Worm (Caenorhabditis elegans): Measurements from ENCODE around the gene lin-39.
A peak's percentile ranks its signal among the peaks of the same experiment; 100 is the strongest.

The lin-39 gene

DNA sequence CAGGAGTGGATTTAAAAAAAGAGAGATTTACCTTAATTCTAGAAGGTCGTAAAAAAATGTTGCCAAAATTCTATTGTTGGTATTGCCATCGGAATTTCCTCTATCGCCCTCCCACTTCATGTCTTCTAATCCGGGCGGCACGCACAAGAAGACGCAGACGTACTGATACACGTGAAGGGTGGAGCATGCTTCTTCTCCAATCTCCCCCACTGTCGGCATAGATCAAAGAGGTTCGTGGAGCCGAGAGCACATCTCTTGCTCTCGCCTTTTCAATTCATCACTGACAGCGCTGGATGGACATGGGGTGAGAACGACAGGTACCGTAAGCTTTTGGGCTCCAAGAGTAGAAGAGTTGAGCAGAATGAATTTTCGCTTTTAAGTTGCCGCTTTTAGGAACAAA, at the start of gene lin-39:
lin-39 (minus strand) TSS at position 74 of the 400 bp plus-strand sequence.
- TF ChIP-seq F13C5.2 (tag; optimal IDR thresholded peaks at IDR 0.05) (no peak), ceh-36 (tag; optimal IDR thresholded peaks at IDR 0.05) (no peak), tra-4 (tag; optimal IDR thresholded peaks at IDR 0.05) (no peak), ets-7 (tag; optimal IDR thresholded peaks at IDR 0.05) (no peak)

DNA sequence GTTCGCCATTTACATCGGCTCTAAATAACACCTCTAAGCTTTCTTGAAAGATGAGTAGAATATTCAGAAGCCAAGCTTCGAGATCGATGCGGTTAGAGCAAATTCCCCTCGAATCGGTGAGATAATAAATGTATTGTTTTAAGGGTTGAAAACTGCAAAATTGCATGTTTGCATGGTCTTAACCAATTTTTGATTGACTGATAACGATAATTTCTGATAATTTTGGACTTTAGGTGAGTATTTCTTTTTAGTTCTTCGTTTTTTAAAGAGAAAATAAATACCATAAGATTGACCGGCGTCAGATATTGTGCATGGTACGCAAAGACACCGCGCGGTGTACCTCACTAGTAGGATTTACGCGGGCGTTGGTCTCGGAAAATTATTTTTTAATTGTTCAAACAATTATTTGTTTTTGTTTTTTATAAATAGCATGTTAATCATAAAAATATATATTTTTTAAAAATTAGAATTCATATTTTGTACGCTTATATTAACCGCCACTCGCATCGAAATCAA, 47.8 kb upstream of the lin-39 start, which contains the start of gene cup-5:
cup-5 (plus strand) TSS at position 51 of the 516 bp plus-strand sequence.
- TF ChIP-seq hmbx-1 (tag; optimal IDR thresholded peaks at IDR 0.05): no peak
- TF ChIP-seq aly-1 (tag; optimal IDR thresholded peaks at IDR 0.05): no peak
- TF ChIP-seq flt-1 (GFP tag; IDR thresholded peaks at IDR 0.05): no peak
- no peak for TF ChIP-seq tbx-11 (GFP tag; IDR thresholded peaks at IDR 0.05)
- no peak for TF ChIP-seq ets-7 (tag; optimal IDR thresholded peaks at IDR 0.05)
- no peak for TF ChIP-seq ama-1 (optimal IDR thresholded peaks at IDR 0.05)
- no peak for TF ChIP-seq ceh-36 (tag; optimal IDR thresholded peaks at IDR 0.05)
- no peak for TF ChIP-seq sea-1 (GFP tag; conservative IDR thresholded peaks at IDR 0.05)

DNA sequence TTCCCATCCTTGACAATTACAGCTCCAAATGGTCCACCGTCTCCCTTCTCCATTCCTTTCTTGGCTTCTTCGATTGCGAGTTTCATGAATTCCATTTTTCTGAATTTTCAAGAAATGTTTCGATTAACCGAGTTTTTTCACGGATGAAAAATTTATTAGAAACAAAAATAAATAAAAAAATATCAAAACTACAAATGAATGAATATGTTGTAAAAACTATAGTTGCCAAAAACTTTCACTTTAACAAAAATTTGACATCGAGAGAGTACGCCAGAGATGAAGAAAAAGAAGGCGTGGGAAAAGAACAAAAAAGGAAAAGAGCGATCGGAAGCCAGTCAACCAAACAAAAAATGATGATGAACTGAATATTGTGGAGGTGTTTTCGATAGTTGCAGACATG, 46.5 kb upstream of the lin-39 start, which contains the start of gene R13A5.10:
R13A5.10 (minus strand) TSS at position 101 of the 400 bp plus-strand sequence.
- TF ChIP-seq F13C5.2 (tag; optimal IDR thresholded peaks at IDR 0.05) (no peak), ceh-13 (GFP tag; optimal IDR thresholded peaks at IDR 0.05) (no peak), tbx-37 (GFP tag; conservative IDR thresholded peaks at IDR 0.05) (no peak), ets-7 (tag; optimal IDR thresholded peaks at IDR 0.05) (no peak), tbx-11 (GFP tag; IDR thresholded peaks at IDR 0.05) (no peak), aly-1 (tag; optimal IDR thresholded peaks at IDR 0.05) (no peak), hnd-1 (tag; optimal IDR thresholded peaks at IDR 0.05) (no peak), pes-1 (GFP tag; IDR thresholded peaks at IDR 0.05) (no peak), tra-4 (tag; optimal IDR thresholded peaks at IDR 0.05) (no peak)

DNA sequence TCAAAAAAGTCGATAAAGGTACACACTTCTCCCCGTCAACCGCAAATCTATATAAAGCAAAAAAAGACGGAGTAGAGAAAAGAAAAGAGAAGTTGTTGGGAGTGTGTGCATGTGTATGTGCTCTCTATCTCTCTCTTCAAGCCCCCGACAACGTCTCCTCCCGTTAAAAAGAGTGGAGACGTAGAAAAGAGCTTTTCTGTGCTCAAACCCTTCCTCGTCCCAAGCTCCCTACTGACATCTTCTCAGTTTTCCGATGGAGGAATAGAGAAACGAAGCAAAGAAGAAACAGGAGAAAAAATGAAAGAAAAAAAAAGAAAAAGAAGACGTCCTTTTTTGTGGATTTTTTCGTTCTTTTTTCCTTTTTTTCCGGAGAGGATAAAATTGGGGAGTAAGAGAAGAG, 44.2 kb upstream of the lin-39 start:
- TF ChIP-seq B0310.2 (tag; optimal IDR thresholded peaks at IDR 0.05): no peak
- no peak for TF ChIP-seq sea-1 (GFP tag; conservative IDR thresholded peaks at IDR 0.05)
- TF ChIP-seq hmbx-1 (tag; optimal IDR thresholded peaks at IDR 0.05): no peak
- TF ChIP-seq pes-1 (GFP tag; IDR thresholded peaks at IDR 0.05): no peak

DNA sequence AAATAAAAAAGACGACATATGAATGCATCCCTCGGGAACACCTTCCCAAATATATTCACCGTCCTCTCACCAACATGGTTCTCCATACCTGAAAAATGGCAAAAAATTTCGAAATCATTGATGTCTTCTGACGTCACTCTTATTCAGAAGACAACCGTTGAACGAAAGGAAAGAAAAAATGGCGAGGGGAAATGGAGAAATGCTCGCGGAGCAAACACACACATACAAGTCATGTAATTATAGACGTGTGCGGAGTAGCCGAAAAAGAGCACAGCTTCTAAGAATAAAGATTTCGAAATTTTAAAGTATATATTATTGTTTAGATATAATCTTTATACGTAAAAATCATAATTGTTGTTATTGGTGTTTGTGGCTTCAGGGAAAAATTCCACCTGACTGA, 42.9 kb upstream of the lin-39 start, which contains the start of gene mfsd-6:
mfsd-6 (minus strand) TSS at position 88 of the 400 bp plus-strand sequence.
- TF ChIP-seq hmg-4 (GFP tag; optimal IDR thresholded peaks at IDR 0.05) (no peak), B0310.2 (tag; optimal IDR thresholded peaks at IDR 0.05) (no peak), ama-1 (optimal IDR thresholded peaks at IDR 0.05) (no peak), flt-1 (GFP tag; IDR thresholded peaks at IDR 0.05) (no peak), scrt-1 (GFP tag; IDR thresholded peaks at IDR 0.05) (no peak), aly-1 (tag; optimal IDR thresholded peaks at IDR 0.05) (no peak), hmbx-1 (tag; optimal IDR thresholded peaks at IDR 0.05) (no peak), tbx-37 (GFP tag; conservative IDR thresholded peaks at IDR 0.05) (no peak), tbx-11 (GFP tag; IDR thresholded peaks at IDR 0.05) (no peak), ceh-36 (tag; optimal IDR thresholded peaks at IDR 0.05) (no peak), sea-1 (GFP tag; conservative IDR thresholded peaks at IDR 0.05) (no peak), hnd-1 (tag; optimal IDR thresholded peaks at IDR 0.05) (no peak), tra-4 (tag; optimal IDR thresholded peaks at IDR 0.05) (no peak), pes-1 (GFP tag; IDR thresholded peaks at IDR 0.05) (no peak), F13C5.2 (tag; optimal IDR thresholded peaks at IDR 0.05) (no peak), ceh-13 (GFP tag; optimal IDR thresholded peaks at IDR 0.05) (no peak), ets-7 (tag; optimal IDR thresholded peaks at IDR 0.05) (no peak)

DNA sequence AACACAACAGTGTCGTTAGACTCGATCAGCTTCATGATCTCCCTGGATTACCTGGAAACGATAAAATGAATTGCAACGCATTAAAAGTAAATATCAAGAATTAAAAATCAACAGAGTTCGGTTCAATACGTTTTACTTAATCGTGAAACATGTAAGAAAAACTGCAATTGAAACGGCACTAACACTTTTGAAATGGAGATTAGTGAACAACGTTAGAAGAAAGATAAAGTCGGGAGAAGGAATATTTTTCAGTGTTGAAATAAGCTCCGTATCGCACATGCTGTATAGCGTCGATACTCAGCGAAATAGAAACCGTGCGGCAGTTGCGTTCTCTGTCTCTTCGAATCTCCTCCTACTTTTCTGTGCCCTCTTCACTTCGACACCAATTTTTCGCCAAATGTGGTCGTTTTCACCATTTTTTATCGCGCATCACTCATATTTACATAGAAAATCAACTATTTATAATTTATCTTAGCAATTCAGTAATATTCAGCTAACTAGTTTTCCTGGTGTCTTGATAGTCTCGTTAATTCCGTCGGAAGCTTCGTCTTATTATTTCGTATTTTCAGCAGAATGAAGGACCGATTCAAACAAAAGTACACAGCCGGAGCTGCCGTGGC, 36.5 kb upstream of the lin-39 start, which contains the start of the genes rpl-9 and lpd-7:
rpl-9 (minus strand) TSS at position 51 of the 620 bp plus-strand sequence.
lpd-7 (plus strand) TSS at position 570 of the 620 bp plus-strand sequence.
- TF ChIP-seq F13C5.2 (tag; optimal IDR thresholded peaks at IDR 0.05): peak; percentile 71
- TF ChIP-seq pes-1 (GFP tag; IDR thresholded peaks at IDR 0.05): no peak

DNA sequence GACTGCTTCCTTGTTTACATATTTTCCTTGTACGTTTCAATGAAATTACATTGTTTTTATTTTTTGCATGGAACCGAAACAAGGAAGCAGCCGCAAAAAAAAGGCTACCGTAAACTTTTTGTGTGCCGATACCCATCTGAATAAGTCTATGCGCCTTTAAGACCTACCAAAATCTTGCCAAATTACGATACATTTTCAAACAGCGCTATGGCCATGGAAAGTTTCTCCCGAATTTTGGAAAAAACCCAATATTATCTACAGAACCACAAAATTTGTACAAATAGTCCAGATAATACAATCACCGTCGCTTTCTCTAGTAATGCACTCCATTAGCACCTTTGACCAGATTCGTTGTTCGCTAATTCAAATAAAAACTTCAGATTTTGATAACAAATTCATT, 35.3 kb upstream of the lin-39 start:
- TF ChIP-seq tbx-37 (GFP tag; conservative IDR thresholded peaks at IDR 0.05): no peak
- TF ChIP-seq F13C5.2 (tag; optimal IDR thresholded peaks at IDR 0.05): no peak
- TF ChIP-seq sea-1 (GFP tag; conservative IDR thresholded peaks at IDR 0.05): no peak
- TF ChIP-seq flt-1 (GFP tag; IDR thresholded peaks at IDR 0.05): no peak
- no peak for TF ChIP-seq tra-4 (tag; optimal IDR thresholded peaks at IDR 0.05)
- TF ChIP-seq hnd-1 (tag; optimal IDR thresholded peaks at IDR 0.05): no peak
- no peak for TF ChIP-seq pes-1 (GFP tag; IDR thresholded peaks at IDR 0.05)
- no peak for TF ChIP-seq tbx-11 (GFP tag; IDR thresholded peaks at IDR 0.05)
- TF ChIP-seq scrt-1 (GFP tag; IDR thresholded peaks at IDR 0.05): no peak
- TF ChIP-seq hmbx-1 (tag; optimal IDR thresholded peaks at IDR 0.05): no peak
- no peak for TF ChIP-seq hmg-4 (GFP tag; optimal IDR thresholded peaks at IDR 0.05)
- no peak for TF ChIP-seq ets-7 (tag; optimal IDR thresholded peaks at IDR 0.05)

DNA sequence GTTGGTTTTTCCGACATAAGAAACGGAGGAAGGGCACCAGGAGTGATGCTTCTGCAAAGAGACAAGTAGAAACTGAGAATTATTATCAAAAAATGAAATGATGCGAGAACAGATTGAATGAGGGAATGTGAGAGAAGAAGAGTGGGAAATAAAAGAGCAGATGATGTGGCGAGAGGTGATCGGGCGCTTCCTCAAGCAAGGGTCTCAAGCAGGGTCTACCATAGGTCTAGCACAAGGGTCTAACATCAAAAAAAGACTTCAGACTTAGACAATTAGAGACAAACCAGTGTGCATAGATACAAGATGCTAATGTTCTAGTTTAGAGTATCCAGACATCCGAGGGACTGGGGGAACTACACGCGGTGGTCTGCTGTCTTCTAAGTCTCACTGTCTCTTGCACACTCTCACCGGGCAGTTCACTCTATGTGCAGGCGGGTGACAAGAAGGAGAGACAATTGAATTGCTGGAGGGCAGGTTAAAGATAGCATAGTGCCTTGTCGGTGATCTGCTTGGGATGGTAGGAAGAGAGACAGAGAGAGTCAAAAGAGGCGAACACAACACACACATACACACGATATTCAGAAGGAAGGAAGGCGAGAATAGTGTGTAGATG, 33.8 kb upstream of the lin-39 start, which contains the start of gene R13A5.7:
R13A5.7 (minus strand) TSS at position 51 of the 613 bp plus-strand sequence.
- no peak for TF ChIP-seq tbx-37 (GFP tag; conservative IDR thresholded peaks at IDR 0.05)
- TF ChIP-seq tra-4 (tag; optimal IDR thresholded peaks at IDR 0.05): no peak
- TF ChIP-seq hmg-4 (GFP tag; optimal IDR thresholded peaks at IDR 0.05): peak; percentile 74
- no peak for TF ChIP-seq B0310.2 (tag; optimal IDR thresholded peaks at IDR 0.05)
- TF ChIP-seq aly-1 (tag; optimal IDR thresholded peaks at IDR 0.05): peak; percentile 10
- no peak for TF ChIP-seq sea-1 (GFP tag; conservative IDR thresholded peaks at IDR 0.05)
- TF ChIP-seq ama-1 (optimal IDR thresholded peaks at IDR 0.05): no peak
- no peak for TF ChIP-seq pes-1 (GFP tag; IDR thresholded peaks at IDR 0.05)
- no peak for TF ChIP-seq ets-7 (tag; optimal IDR thresholded peaks at IDR 0.05)
- no peak for TF ChIP-seq tbx-11 (GFP tag; IDR thresholded peaks at IDR 0.05)
- no peak for TF ChIP-seq hnd-1 (tag; optimal IDR thresholded peaks at IDR 0.05)
- 0 out of 2 replicates have a peak, but pooled peaks have one; percentile 10 for TF ChIP-seq scrt-1 (GFP tag; IDR thresholded peaks at IDR 0.05)

All from whole organism, early embryonic.